Worm (Caenorhabditis elegans): ENCODE results near the gene glna-1.
A peak's percentile ranks its signal among the peaks of the same experiment; 100 is the strongest.
"Not testable (repeated sequence)": the region's sequence is repeated elsewhere in the genome, so short reads cannot be mapped to it uniquely, and the experiment has no call there.

glna-1 gene

DNA sequence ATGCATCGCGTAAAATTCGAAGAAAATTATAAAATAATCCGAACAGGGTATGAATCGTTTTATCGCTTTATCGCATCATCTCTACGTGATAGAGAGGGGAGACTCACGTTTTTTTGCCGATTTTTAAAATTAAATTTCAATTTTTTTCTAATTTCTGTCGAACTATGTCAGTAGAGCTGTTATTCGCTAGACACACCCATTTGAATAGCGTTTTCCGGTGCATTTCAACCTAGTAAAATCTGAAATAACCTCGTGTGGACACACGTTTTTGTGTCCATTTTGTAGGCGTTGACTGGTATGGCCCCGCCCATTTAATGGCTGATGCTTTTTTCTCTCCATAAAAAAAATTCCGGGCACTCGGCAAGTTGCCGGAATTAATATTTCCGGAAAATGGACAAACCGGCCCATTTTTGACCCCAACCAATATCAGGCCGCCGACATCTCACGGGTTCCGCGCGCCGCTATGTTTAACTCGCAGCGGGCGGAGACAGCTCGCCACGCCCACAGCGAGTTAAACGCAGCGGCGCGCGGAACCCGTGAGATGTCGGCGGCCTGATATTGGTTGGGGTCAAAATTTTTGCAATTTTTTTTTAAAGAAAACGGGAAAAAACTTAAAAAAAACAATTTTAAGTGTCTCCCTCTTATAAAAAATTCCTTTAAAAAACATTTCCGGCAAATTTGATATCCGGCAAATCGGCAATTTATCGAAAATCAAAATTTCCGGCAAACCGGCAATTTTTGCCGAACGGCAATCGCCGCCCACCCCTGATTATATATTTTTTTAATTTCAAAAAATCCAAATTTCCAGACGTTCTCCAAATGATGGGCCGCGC lies 39.8 kb upstream of the glna-1 start, which contains the start of gene Y54E2A.7:
TSS of gene Y54E2A.7 (minus strand) at position 51 of the 833 bp plus-strand sequence.
- TF ChIP-seq snpc-4 (GFP tag; optimal IDR thresholded peaks at IDR 0.05) (no peak), snpc-4 (tag; optimal IDR thresholded peaks at IDR 0.05) (peak in 2 of 4 experiments; percentile 85 to 88), egl-18 (GFP tag; IDR thresholded peaks at IDR 0.05) (no peak), lin-54 (GFP tag; optimal IDR thresholded peaks at IDR 0.05) (no peak)

ce11 chrII:14772113-14772512 lies 38.8 kb upstream of the glna-1 start:
- TF ChIP-seq zfh-2 (GFP tag; conservative IDR thresholded peaks at IDR 0.05) (peak; percentile 73), bed-2 (GFP tag; IDR thresholded peaks at IDR 0.05) (no peak)

ce11 chrII:14771096-14771495 lies 37.8 kb upstream of the glna-1 start:
- TF ChIP-seq zfh-2 (GFP tag; conservative IDR thresholded peaks at IDR 0.05), result peak; percentile 59; the same call in 1 of the 2 replicates
- TF ChIP-seq hlh-12 (tag; optimal IDR thresholded peaks at IDR 0.05), result no peak

DNA sequence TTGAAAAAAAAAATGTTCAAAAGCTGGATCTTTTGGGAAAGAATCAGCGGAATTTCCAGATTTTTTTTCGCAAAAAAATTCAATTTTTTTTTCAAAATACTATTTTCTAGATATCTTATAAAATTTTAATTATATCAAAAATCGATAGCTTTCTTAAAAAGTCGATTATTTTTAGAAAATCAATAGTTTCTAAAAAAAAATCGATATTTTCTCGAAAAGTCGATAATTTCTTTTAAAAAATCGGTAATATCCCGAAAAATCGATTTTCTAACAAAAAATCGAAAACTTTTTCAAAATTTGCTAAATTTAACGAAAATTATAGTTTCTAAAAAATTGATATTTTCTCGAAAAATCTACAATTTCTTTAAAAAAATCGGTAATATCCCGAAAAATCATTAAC lies 35.5 kb upstream of the glna-1 start:
- TF ChIP-seq K11D2.4 (GFP tag; IDR thresholded peaks at IDR 0.05), result no peak
- no peak for TF ChIP-seq nfyb-1 (GFP tag; IDR thresholded peaks at IDR 0.05)
- no peak for TF ChIP-seq pha-4 (tag; optimal IDR thresholded peaks at IDR 0.05)
- TF ChIP-seq repo-1 (tag; optimal IDR thresholded peaks at IDR 0.05), result no peak
- TF ChIP-seq attf-6 (GFP tag; IDR thresholded peaks at IDR 0.05), result no peak
- no peak for TF ChIP-seq ztf-28 (GFP tag; IDR thresholded peaks at IDR 0.05)
- TF ChIP-seq die-1 (tag; optimal IDR thresholded peaks at IDR 0.05), result no peak
- TF ChIP-seq tbx-9 (tag; optimal IDR thresholded peaks at IDR 0.05; ENCODE audit: borderline replicate concordance), result no peak

- TF ChIP-seq aptf-3 (GFP tag; IDR thresholded peaks at IDR 0.05), result 0 out of 2 replicates have a peak, but pooled peaks have one; percentile 66
These were observed 32.4 kb upstream of the glna-1 start for ce11 chrII:14765697-14766096.

ce11 chrII:14762528-14762927 lies 29.2 kb upstream of the glna-1 start:
- TF ChIP-seq egrh-3 (GFP tag; IDR thresholded peaks at IDR 0.05) (peak; percentile 99), dox-1 (GFP tag; IDR thresholded peaks at IDR 0.05) (peak; percentile 87), ekl-4 (GFP tag; IDR thresholded peaks at IDR 0.05) (peak; percentile 72; the same call in 1 of the 2 replicates), rcor-1 (GFP tag; IDR thresholded peaks at IDR 0.05) (peak; percentile 74), Y53G8AR.9 (GFP tag; conservative IDR thresholded peaks at IDR 0.05) (peak; percentile 63; the same call in 1 of the 2 replicates), lin-26 (GFP tag; IDR thresholded peaks at IDR 0.05) (peak; percentile 100), D2030.7 (GFP tag; IDR thresholded peaks at IDR 0.05) (peak; percentile 95), snpc-4 (tag; optimal IDR thresholded peaks at IDR 0.05) (peak in 1 of 4 experiments; percentile 68), nfyb-1 (GFP tag; IDR thresholded peaks at IDR 0.05) (peak; percentile 74; the same call in 1 of the 2 replicates), ztf-28 (GFP tag; IDR thresholded peaks at IDR 0.05) (peak; percentile 59; the same call in 1 of the 2 replicates), hmg-1.2 (GFP tag; IDR thresholded peaks at IDR 0.05) (0 out of 2 replicates have a peak, but pooled peaks have one; percentile 34), hsf-1 (GFP tag; IDR thresholded peaks at IDR 0.05) (peak; percentile 62; the same call in 1 of the 2 replicates), F33H1.4 (GFP tag; IDR thresholded peaks at IDR 0.05) (peak; percentile 65), pbrm-1 (GFP tag; IDR thresholded peaks at IDR 0.05) (peak; percentile 88), attf-6 (GFP tag; IDR thresholded peaks at IDR 0.05) (peak; percentile 53; the same call in 1 of the 2 replicates), madf-6 (GFP tag; IDR thresholded peaks at IDR 0.05) (peak; percentile 71), mcd-1 (GFP tag; IDR thresholded peaks at IDR 0.05) (peak; percentile 80), Y95B8A.8 (GFP tag; IDR thresholded peaks at IDR 0.05) (peak; percentile 67; the same call in 1 of the 2 replicates)
- TF ChIP-seq snpc-4 (GFP tag; optimal IDR thresholded peaks at IDR 0.05), result not testable (repeated sequence)
